Worm (Caenorhabditis elegans) whole organism, L1 larva: Measurements from ENCODE around the gene cox-11.
"Not testable (repeated sequence)": the region's sequence is repeated elsewhere in the genome, so short reads cannot be mapped to it uniquely, and the experiment has no call there.

Experiments used
- C16A3.4 ChIP-seq: fragments of 150-350 bp; optimal IDR thresholded peaks from 2 replicates; lab custom pipeline; 2014; ENCODE audit warnings: missing biosample characterization, missing genetic modification characterization
- aly-2 ChIP-seq: fragments of 150-350 bp; optimal IDR thresholded peaks from 2 replicates; lab custom pipeline; 2014; ENCODE audit warnings: missing biosample characterization, missing genetic modification characterization
- ama-1 ChIP-seq: fragments of 150-350 bp; optimal IDR thresholded peaks from 2 replicates; lab custom pipeline; 2014
- blmp-1 ChIP-seq: fragments of 150-350 bp; optimal IDR thresholded peaks from 2 replicates; lab custom pipeline; 2014; ENCODE audit warnings: missing biosample characterization, missing genetic modification characterization
- ceh-8 ChIP-seq: fragments of 200-800 bp; sonication (Bioruptor generic); optimal IDR thresholded peaks from 2 replicates; lab custom pipeline; 2018; ENCODE audit warnings: mild to moderate bottlenecking, missing genetic modification characterization, moderate library complexity, missing compliant biosample characterization
- ceh-82 ChIP-seq, 3 experiments: fragments of 150-350 bp in 1 of 3; sonication (generic microtip) in 2 of 3; optimal IDR thresholded peaks; 2 replicates each; lab custom pipeline; 2014 to 2017; ENCODE audit warnings: missing biosample characterization in 3 of 3, missing genetic modification characterization in 3 of 3
- ceh-90 ChIP-seq: sonication (generic microtip); optimal IDR thresholded peaks from 2 replicates; lab custom pipeline; 2016; ENCODE audit warnings: missing genetic modification characterization, missing compliant biosample characterization
- dpl-1 ChIP-seq, 3 experiments: fragments of 150-350 bp in 2 of 3; sonication (generic microtip) in 1 of 3; optimal IDR thresholded peaks; 2 replicates each; lab custom pipeline; 2014 to 2017; ENCODE audit warnings: missing biosample characterization in 3 of 3, missing genetic modification characterization in 3 of 3, missing genetic modification reagents in 3 of 3
- efl-1 ChIP-seq, 4 experiments: fragments of 150-350 bp; optimal IDR thresholded peaks in 3 of 4; peaks in 1 of 4; 1 replicate in 1 of 4; 2 replicates in 3 of 4; lab custom pipeline; 2014; ENCODE audit warnings: missing biosample characterization in 2 of 4, missing genetic modification characterization in 2 of 4, missing genetic modification reagents in 2 of 4
- efl-3 ChIP-seq: fragments of 200-800 bp; sonication (Bioruptor generic); optimal IDR thresholded peaks from 2 replicates; lab custom pipeline; 2018; ENCODE audit warnings: mild to moderate bottlenecking, missing genetic modification characterization, missing compliant biosample characterization
- egl-13 ChIP-seq: sonication (generic microtip); optimal IDR thresholded peaks from 2 replicates; lab custom pipeline; 2016; ENCODE audit warnings: missing genotype, missing genetic modification reagents, missing genetic modification characterization, missing compliant biosample characterization
- elt-2 ChIP-seq: sonication (generic microtip); optimal IDR thresholded peaks from 2 replicates; lab custom pipeline; 2016; ENCODE audit warnings: missing genetic modification characterization, mild to moderate bottlenecking, inconsistent platforms, missing compliant biosample characterization, missing genetic modification reagents
- ets-5 ChIP-seq: fragments of 200-800 bp; sonication (Bioruptor generic); IDR thresholded peaks from 2 replicates; pipeline ENCODE4 v1.3.6; 2022; ENCODE audit warnings: missing genetic modification characterization, missing compliant biosample characterization
- hlh-4 ChIP-seq: sonication (generic microtip); optimal IDR thresholded peaks from 2 replicates; lab custom pipeline; 2016; ENCODE audit warnings: mild to moderate bottlenecking, missing genetic modification characterization, missing compliant biosample characterization
- isw-1 ChIP-seq: fragments of 200-800 bp; sonication (Bioruptor generic); IDR thresholded peaks from 2 replicates; pipeline ENCODE4 v1.3.6; 2022; ENCODE audit warnings: missing genetic modification characterization, missing compliant biosample characterization
- lin-14 ChIP-seq: fragments of 200-800 bp; sonication (Bioruptor generic); optimal IDR thresholded peaks from 2 replicates; lab custom pipeline; 2018; ENCODE audit warnings: mild to moderate bottlenecking, missing genetic modification characterization, moderate library complexity, missing compliant biosample characterization
- lin-39 ChIP-seq: fragments of 150-350 bp; optimal IDR thresholded peaks from 2 replicates; lab custom pipeline; 2014; ENCODE audit warnings: missing biosample characterization, missing genetic modification reagents, missing genetic modification characterization
- lir-3 ChIP-seq: sonication (generic microtip); optimal IDR thresholded peaks from 2 replicates; lab custom pipeline; 2016; ENCODE audit warnings: mild to moderate bottlenecking, missing genetic modification characterization, moderate library complexity, missing compliant biosample characterization; ENCODE audit not compliant: poor library complexity
- lsy-2 ChIP-seq, 2 experiments: fragments of 150-350 bp; optimal IDR thresholded peaks; 2 replicates each; lab custom pipeline; 2014; ENCODE audit warnings: missing biosample characterization in 2 of 2, missing genetic modification characterization in 2 of 2
- mab-9 ChIP-seq: fragments of 200-800 bp; sonication (Bioruptor generic); IDR thresholded peaks from 2 replicates; pipeline ENCODE4 v1.3.6; 2022; ENCODE audit warnings: missing genetic modification reagents, missing genetic modification characterization, missing compliant biosample characterization
- mdl-1 ChIP-seq, 2 experiments: fragments of 150-350 bp; optimal IDR thresholded peaks; 2 replicates each; lab custom pipeline; 2014 to 2017; ENCODE audit warnings: missing biosample characterization in 2 of 2, missing genetic modification characterization in 2 of 2, inconsistent platforms in 1 of 2
- mef-2 ChIP-seq: fragments of 150-350 bp; optimal IDR thresholded peaks from 2 replicates; lab custom pipeline; 2014; ENCODE audit warnings: missing biosample characterization, missing genetic modification characterization
- mep-1 ChIP-seq: fragments of 150-350 bp; optimal IDR thresholded peaks from 2 replicates; lab custom pipeline; 2014; ENCODE audit warnings: missing biosample characterization, missing genetic modification characterization
- nhr-12 ChIP-seq: sonication (generic microtip); optimal IDR thresholded peaks from 2 replicates; lab custom pipeline; 2017; ENCODE audit warnings: missing biosample characterization, missing genetic modification characterization
- nhr-19 ChIP-seq: fragments of 200-800 bp; sonication (Bioruptor generic); conservative IDR thresholded peaks from 2 replicates; pipeline ENCODE4 v1.3.6; 2022; ENCODE audit warnings: missing genetic modification characterization, missing compliant biosample characterization
- nhr-20 ChIP-seq: sonication (generic microtip); optimal IDR thresholded peaks from 2 replicates; lab custom pipeline; 2016; ENCODE audit warnings: mild to moderate bottlenecking, missing genetic modification characterization, missing compliant biosample characterization
- nhr-47 ChIP-seq: sonication (generic microtip); optimal IDR thresholded peaks from 2 replicates; lab custom pipeline; 2016; ENCODE audit warnings: mild to moderate bottlenecking, missing genetic modification characterization, moderate library complexity, missing compliant biosample characterization
- nhr-71 ChIP-seq: sonication (generic microtip); optimal IDR thresholded peaks from 2 replicates; lab custom pipeline; 2016; ENCODE audit warnings: mild to moderate bottlenecking, missing genetic modification characterization, moderate library complexity, missing compliant biosample characterization
- nhr-85 ChIP-seq: sonication (generic microtip); peaks from one replicate; lab custom pipeline; 2016; ENCODE audit warnings: missing genetic modification characterization, inconsistent platforms, missing compliant biosample characterization
- nhr-90 ChIP-seq: sonication (generic microtip); optimal IDR thresholded peaks from 2 replicates; lab custom pipeline; 2016; ENCODE audit warnings: mild to moderate bottlenecking, missing genetic modification characterization, missing compliant biosample characterization; ENCODE audit not compliant: poor library complexity
- pag-3 ChIP-seq: sonication (generic microtip); optimal IDR thresholded peaks from 2 replicates; lab custom pipeline; 2017; ENCODE audit warnings: missing genetic modification characterization, mild to moderate bottlenecking, missing compliant biosample characterization, antibody characterized with exemption, borderline replicate concordance; ENCODE audit not compliant: insufficient read depth
- snpc-4 ChIP-seq: fragments of 150-350 bp; optimal IDR thresholded peaks from 2 replicates; lab custom pipeline; 2014; ENCODE audit warnings: missing biosample characterization, missing genetic modification characterization
- snu-23 ChIP-seq: sonication (generic microtip); optimal IDR thresholded peaks from 2 replicates; lab custom pipeline; 2016; ENCODE audit warnings: missing genetic modification characterization, missing compliant biosample characterization
- sox-4 ChIP-seq: sonication (generic microtip); optimal IDR thresholded peaks from 2 replicates; lab custom pipeline; 2016; ENCODE audit warnings: missing genetic modification characterization, missing compliant biosample characterization
- sptf-1 ChIP-seq: fragments of 150-350 bp; optimal IDR thresholded peaks from 2 replicates; lab custom pipeline; 2014; ENCODE audit warnings: missing biosample characterization, missing genetic modification characterization
- sup-37 ChIP-seq: fragments of 200-800 bp; sonication (Bioruptor generic); optimal IDR thresholded peaks from 2 replicates; lab custom pipeline; 2018; ENCODE audit warnings: mild to moderate bottlenecking, missing genetic modification characterization, missing compliant biosample characterization
- unc-30 ChIP-seq: sonication (generic microtip); optimal IDR thresholded peaks from 2 replicates; lab custom pipeline; 2017; ENCODE audit warnings: missing biosample characterization, missing genetic modification characterization
- unc-86 ChIP-seq: sonication (generic microtip); optimal IDR thresholded peaks from 2 replicates; lab custom pipeline; 2016; ENCODE audit warnings: missing genetic modification characterization, missing compliant biosample characterization
- unc-98 ChIP-seq: fragments of 200-800 bp; sonication (Bioruptor generic); IDR thresholded peaks from 2 replicates; pipeline ENCODE4 v1.3.6; 2022; ENCODE audit warnings: missing genetic modification characterization, missing compliant biosample characterization
- vab-15 ChIP-seq: sonication (generic microtip); optimal IDR thresholded peaks from 2 replicates; lab custom pipeline; 2017; ENCODE audit warnings: missing genotype, mild to moderate bottlenecking, missing genetic modification characterization, missing compliant biosample characterization
- zip-4 ChIP-seq: fragments of 200-800 bp; sonication (Bioruptor generic); optimal IDR thresholded peaks from 2 replicates; lab custom pipeline; 2018; ENCODE audit warnings: mild to moderate bottlenecking, missing genetic modification characterization, moderate library complexity, missing compliant biosample characterization
- ztf-4 ChIP-seq: fragments of 150-350 bp; optimal IDR thresholded peaks from 2 replicates; lab custom pipeline; 2014; ENCODE audit warnings: missing biosample characterization, missing genetic modification characterization

cox-11 gene

ce11 chrIV:13258872-13259271 is 14.7 kb downstream of the cox-11 start, which contains the start of gene JC8.16:
Gene JC8.16 (plus strand): TSS chrIV:13259172.
- TF ChIP-seq aly-2 (tag; lab: Kevin White, UChicago) (no peak), efl-1 (optimal IDR thresholded peaks at IDR 0.05; lab: Kevin White, UChicago) (no peak), efl-1 (GFP tag; optimal IDR thresholded peaks at IDR 0.05 in 1 of 2; lab: Kevin White, UChicago) (peak in 1 of 2 experiments; percentile 88)
- TF ChIP-seq, all 84 proteins: peak for 1

- no peak for TF ChIP-seq nhr-85 (tag; lab: Kevin White, UChicago)
- no peak for TF ChIP-seq elt-2 (tag; lab: Kevin White, UChicago)
- no peak for TF ChIP-seq mab-9 (GFP tag; lab: Robert Waterston, UW)
- TF ChIP-seq isw-1, result no peak
- 0 out of 2 replicates have a peak, but pooled peaks have one; percentile 38 for TF ChIP-seq ets-5 (GFP tag; lab: Robert Waterston, UW)
Measured at ce11 chrIV:13261778-13262177, 17.7 kb downstream of the cox-11 start.

DNA sequence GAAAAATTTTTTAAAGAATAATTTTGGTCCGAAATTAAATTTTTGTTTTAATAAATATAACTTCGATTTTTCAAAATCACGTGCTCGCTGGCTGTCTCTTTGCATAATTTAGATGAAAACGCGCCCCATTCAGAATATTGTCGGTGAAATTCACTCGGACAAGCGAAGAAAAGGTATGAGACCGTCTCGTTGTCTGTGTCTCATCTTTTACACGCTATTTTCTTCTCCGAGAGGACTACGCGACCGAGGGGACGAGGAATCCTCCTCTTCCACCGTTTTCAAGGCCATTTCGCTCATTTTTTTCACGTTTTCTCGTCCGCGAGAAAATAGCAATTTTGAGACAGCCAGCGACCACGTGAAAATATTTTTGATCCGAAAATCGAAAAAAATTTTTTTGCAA is 18.7 kb downstream of the cox-11 start:
- TF ChIP-seq unc-98 (peak; percentile 53; the same call in 1 of the 2 replicates), nhr-71 (tag; lab: Kevin White, UChicago) (peak; percentile 25), efl-1 (optimal IDR thresholded peaks at IDR 0.05; lab: Kevin White, UChicago) (peak in 1 of 2 experiments; percentile 10), ceh-90 (peak; percentile 23), nhr-85 (tag; lab: Kevin White, UChicago) (peak; percentile 15), isw-1 (peak; percentile 9; the same call in 1 of the 2 replicates)
- not testable (repeated sequence) for TF ChIP-seq efl-1 (GFP tag; optimal IDR thresholded peaks at IDR 0.05 in 1 of 2; lab: Kevin White, UChicago)

ce11 chrIV:13268385-13268784 is 24.3 kb downstream of the cox-11 start:
- TF ChIP-seq sox-4 (tag; lab: Kevin White, UChicago), result no peak

DNA sequence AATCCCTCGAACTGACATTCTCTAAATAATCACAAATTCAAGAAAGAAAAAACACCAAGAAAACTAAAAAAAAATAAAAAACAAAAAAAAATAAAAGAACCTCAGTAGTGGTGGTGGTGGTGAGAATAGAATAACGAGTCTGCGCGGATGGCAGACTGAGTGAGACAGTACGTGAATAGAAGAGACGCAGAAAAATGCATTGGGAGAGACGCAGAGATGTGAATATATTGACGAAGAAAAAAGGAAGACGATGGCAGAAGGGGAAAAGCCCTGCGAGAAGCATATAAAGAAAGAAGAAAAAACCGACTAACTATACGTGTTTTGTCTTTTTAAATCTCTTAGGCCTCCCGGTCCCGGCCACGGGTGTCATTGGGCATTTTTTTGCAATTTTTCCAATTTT is 28.4 kb downstream of the cox-11 start, which contains the start of gene unc-26:
unc-26 (minus strand) TSS at position 23 of the 400 bp plus-strand sequence.
- TF ChIP-seq ets-5 (GFP tag; lab: Robert Waterston, UW) (no peak), nhr-20 (tag; lab: Kevin White, UChicago) (no peak), ama-1 (lab: Kevin White, UChicago) (no peak), ceh-82 (tag; optimal IDR thresholded peaks at IDR 0.05; lab: Kevin White, UChicago) (peak in 1 of 3 experiments; percentile 63), ztf-4 (no peak), sptf-1 (tag; lab: Kevin White, UChicago) (no peak), nhr-47 (tag; lab: Kevin White, UChicago) (peak; percentile 53), mdl-1 (tag; optimal IDR thresholded peaks at IDR 0.05; lab: Kevin White, UChicago) (no peak), sup-37 (GFP tag; lab: Kevin White, UChicago) (no peak), hlh-4 (no peak), mef-2 (tag; lab: Kevin White, UChicago) (no peak), ceh-8 (GFP tag; lab: Kevin White, UChicago) (no peak), nhr-12 (tag; lab: Kevin White, UChicago) (no peak), pag-3 (tag; lab: Kevin White, UChicago) (no peak), lin-14 (GFP tag; lab: Kevin White, UChicago) (no peak), unc-86 (peak; percentile 65), mab-9 (GFP tag; lab: Robert Waterston, UW) (no peak), mep-1 (tag; lab: Kevin White, UChicago) (peak; percentile 20), snu-23 (peak; percentile 43), lir-3 (tag; lab: Kevin White, UChicago) (no peak), C16A3.4 (tag; lab: Kevin White, UChicago) (no peak), blmp-1 (tag; lab: Kevin White, UChicago) (peak; percentile 19), aly-2 (tag; lab: Kevin White, UChicago) (no peak), unc-98 (no peak), lsy-2 (tag; optimal IDR thresholded peaks at IDR 0.05; lab: Kevin White, UChicago) (peak; percentile 32 to 45), nhr-85 (tag; lab: Kevin White, UChicago) (no peak), efl-3 (GFP tag; lab: Kevin White, UChicago) (no peak), vab-15 (tag; lab: Kevin White, UChicago) (no peak), nhr-19 (no peak), egl-13 (no peak), unc-30 (tag; lab: Kevin White, UChicago) (no peak), nhr-90 (no peak), ceh-90 (no peak), dpl-1 (GFP tag; optimal IDR thresholded peaks at IDR 0.05; lab: Kevin White, UChicago) (peak in 1 of 3 experiments; percentile 6), snpc-4 (tag; lab: Kevin White, UChicago) (no peak), zip-4 (GFP tag; lab: Kevin White, UChicago) (no peak), lin-39 (no peak)
